Worm (Caenorhabditis elegans) whole organism, mixed stage, embryonic: Measurements from ENCODE around the gene del-6.

Source experiments
- blmp-1 ChIP-seq: fragments of 150-350 bp; optimal IDR thresholded peaks from 2 replicates; lab custom pipeline; 2014; ENCODE audit warnings: missing biosample characterization, missing genetic modification characterization
- ceh-39 ChIP-seq: fragments of 150-350 bp; optimal IDR thresholded peaks from 2 replicates; lab custom pipeline; 2014; ENCODE audit warnings: missing biosample characterization, missing genetic modification characterization
- ceh-43 ChIP-seq: fragments of 200-800 bp; sonication (Bioruptor generic); optimal IDR thresholded peaks from 2 replicates; lab custom pipeline; 2018; ENCODE audit warnings: mild to moderate bottlenecking, missing genetic modification characterization, moderate library complexity, missing compliant biosample characterization
- ceh-83 ChIP-seq: fragments of 200-800 bp; sonication (Bioruptor generic); optimal IDR thresholded peaks from 2 replicates; lab custom pipeline; 2018; ENCODE audit warnings: mild to moderate bottlenecking, missing genetic modification characterization, missing compliant biosample characterization
- cnd-1 ChIP-seq: fragments of 200-800 bp; sonication (Bioruptor generic); optimal IDR thresholded peaks from 2 replicates; lab custom pipeline; 2018; ENCODE audit warnings: mild to moderate bottlenecking, missing genetic modification characterization, missing compliant biosample characterization
- drap-1 ChIP-seq: fragments of 200-800 bp; sonication (Bioruptor generic); optimal IDR thresholded peaks from 3 replicates; lab custom pipeline; 2018; ENCODE audit warnings: mild to moderate bottlenecking, missing genetic modification characterization, missing compliant biosample characterization
- elt-3 ChIP-seq: fragments of 150-350 bp; optimal IDR thresholded peaks from 2 replicates; lab custom pipeline; 2014; ENCODE audit warnings: missing biosample characterization, missing genetic modification characterization
- flh-1 ChIP-seq: fragments of 200-800 bp; sonication (Bioruptor generic); optimal IDR thresholded peaks from 2 replicates; lab custom pipeline; 2018; ENCODE audit warnings: mild to moderate bottlenecking, missing genetic modification characterization, moderate library complexity, missing compliant biosample characterization
- ham-2 ChIP-seq: fragments of 200-800 bp; sonication (Bioruptor generic); optimal IDR thresholded peaks from 2 replicates; lab custom pipeline; 2018; ENCODE audit warnings: mild to moderate bottlenecking, missing genetic modification characterization, missing compliant biosample characterization
- hlh-1 ChIP-seq: fragments of 150-350 bp; optimal IDR thresholded peaks from 2 replicates; lab custom pipeline; 2014; ENCODE audit warnings: missing biosample characterization, missing genetic modification reagents, missing genetic modification characterization
- lin-13 ChIP-seq: fragments of 150-350 bp; optimal IDR thresholded peaks from 2 replicates; lab custom pipeline; 2014; ENCODE audit warnings: missing biosample characterization, missing genetic modification characterization
- lin-32 ChIP-seq: fragments of 200-800 bp; sonication (Bioruptor generic); optimal IDR thresholded peaks from 2 replicates; lab custom pipeline; 2018; ENCODE audit warnings: mild to moderate bottlenecking, missing genetic modification characterization, missing compliant biosample characterization
- lsy-2 ChIP-seq: fragments of 150-350 bp; optimal IDR thresholded peaks from 2 replicates; lab custom pipeline; 2014; ENCODE audit warnings: missing biosample characterization, missing genetic modification characterization
- mab-5 ChIP-seq: fragments of 150-350 bp; optimal IDR thresholded peaks from 2 replicates; lab custom pipeline; 2014; ENCODE audit warnings: missing biosample characterization, missing genetic modification characterization
- mep-1 ChIP-seq: fragments of 150-350 bp; optimal IDR thresholded peaks from 2 replicates; lab custom pipeline; 2017; ENCODE audit warnings: missing biosample characterization, missing genetic modification reagents, missing genetic modification characterization, inconsistent platforms
- mls-2 ChIP-seq: sonication (generic microtip); optimal IDR thresholded peaks from 2 replicates; lab custom pipeline; 2016; ENCODE audit warnings: mild to moderate bottlenecking, missing genetic modification characterization, moderate library complexity, missing compliant biosample characterization
- nhr-12 ChIP-seq: fragments of 150-350 bp; optimal IDR thresholded peaks from 2 replicates; lab custom pipeline; 2014; ENCODE audit warnings: missing biosample characterization, missing genetic modification characterization
- nhr-2 ChIP-seq: fragments of 150-350 bp; optimal IDR thresholded peaks from 2 replicates; lab custom pipeline; 2014; ENCODE audit warnings: missing biosample characterization, missing genetic modification characterization
- nhr-28 ChIP-seq: fragments of 150-350 bp; optimal IDR thresholded peaks from 2 replicates; lab custom pipeline; 2014; ENCODE audit warnings: missing biosample characterization, missing genetic modification characterization
- nhr-76 ChIP-seq: sonication (generic microtip); optimal IDR thresholded peaks from 2 replicates; lab custom pipeline; 2017; ENCODE audit warnings: missing biosample characterization, missing genetic modification characterization
- pha-4 ChIP-seq: fragments of 150-350 bp; optimal IDR thresholded peaks from 2 replicates; lab custom pipeline; 2018; ENCODE audit warnings: missing biosample characterization, missing genetic modification reagents, missing genetic modification characterization
- sem-2 ChIP-seq: fragments of 200-800 bp; sonication (Bioruptor generic); optimal IDR thresholded peaks from 2 replicates; lab custom pipeline; 2018; ENCODE audit warnings: mild to moderate bottlenecking, missing genetic modification characterization, missing compliant biosample characterization
- snpc-4 ChIP-seq: fragments of 150-350 bp; optimal IDR thresholded peaks from 2 replicates; lab custom pipeline; 2014; ENCODE audit warnings: missing biosample characterization, missing genetic modification characterization
- sptf-1 ChIP-seq: sonication (generic microtip); optimal IDR thresholded peaks from 2 replicates; lab custom pipeline; 2017; ENCODE audit warnings: mild to moderate bottlenecking, missing genetic modification characterization, moderate library complexity, missing compliant biosample characterization
- tbx-8 ChIP-seq: fragments of 200-800 bp; sonication (Bioruptor generic); optimal IDR thresholded peaks from 2 replicates; lab custom pipeline; 2018; ENCODE audit warnings: mild to moderate bottlenecking, missing genetic modification characterization, moderate library complexity, missing compliant biosample characterization
- unc-120 ChIP-seq: sonication (generic microtip); optimal IDR thresholded peaks from 2 replicates; lab custom pipeline; 2017; ENCODE audit warnings: missing genetic modification characterization, missing compliant biosample characterization; ENCODE audit not compliant: poor library complexity, severe bottlenecking
- unc-39 ChIP-seq: fragments of 150-350 bp; optimal IDR thresholded peaks from 2 replicates; lab custom pipeline; 2014; ENCODE audit warnings: missing biosample characterization, missing genetic modification characterization
- unc-62 ChIP-seq: fragments of 150-350 bp; optimal IDR thresholded peaks from 2 replicates; lab custom pipeline; 2014; ENCODE audit warnings: missing biosample characterization, missing genetic modification reagents, missing genetic modification characterization
- ztf-11 ChIP-seq: fragments of 150-350 bp; optimal IDR thresholded peaks from 2 replicates; lab custom pipeline; 2014; ENCODE audit warnings: missing biosample characterization, missing genetic modification characterization

The del-6 gene

DNA sequence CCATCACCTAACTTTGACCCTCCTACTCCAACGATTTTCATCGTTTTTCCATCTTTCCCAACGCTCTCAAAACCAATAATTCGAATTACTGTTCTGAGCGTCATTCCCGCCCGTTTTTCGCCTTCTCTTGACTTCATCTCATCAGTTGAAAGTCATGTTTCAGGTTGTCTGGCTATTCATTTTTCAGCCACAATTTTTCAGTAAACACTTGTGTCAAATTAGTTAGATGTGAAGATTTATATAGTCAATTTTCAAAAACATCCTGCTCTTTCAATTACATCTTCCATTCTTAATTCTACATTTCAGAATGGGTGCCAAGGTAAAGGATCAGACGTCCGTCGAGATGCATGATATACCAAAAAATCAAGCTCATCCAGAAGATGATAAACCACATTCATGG, at the start of gene del-6:
Gene del-6, plus strand, starts transcription at position 301 of the 400 bp plus-strand sequence.
- TF ChIP-seq drap-1, result no peak
- no peak for TF ChIP-seq unc-120 (tag; lab: Kevin White, UChicago)
- no peak for TF ChIP-seq ceh-83
- TF ChIP-seq mls-2, result no peak
- no peak for TF ChIP-seq nhr-28 (tag; lab: Kevin White, UChicago)
- no peak for TF ChIP-seq lsy-2 (tag; lab: Kevin White, UChicago)
- no peak for TF ChIP-seq mep-1 (tag; lab: Kevin White, UChicago)
- no peak for TF ChIP-seq pha-4 (tag; lab: Kevin White, UChicago)
- TF ChIP-seq nhr-12, result no peak
- no peak for TF ChIP-seq lin-13
- no peak for TF ChIP-seq mab-5 (tag; lab: Kevin White, UChicago)
- no peak for TF ChIP-seq tbx-8 (GFP tag; lab: Kevin White, UChicago)
- TF ChIP-seq ztf-11, result no peak
- no peak for TF ChIP-seq lin-32
- no peak for TF ChIP-seq snpc-4
- TF ChIP-seq ham-2 (GFP tag; lab: Kevin White, UChicago), result no peak
- no peak for TF ChIP-seq unc-39
- TF ChIP-seq flh-1 (GFP tag; lab: Kevin White, UChicago), result no peak

- TF ChIP-seq lsy-2 (tag; lab: Kevin White, UChicago) (peak; percentile 25), mep-1 (tag; lab: Kevin White, UChicago) (peak; percentile 2), unc-120 (tag; lab: Kevin White, UChicago) (peak; percentile 46), unc-62 (no peak), elt-3 (tag; lab: Kevin White, UChicago) (no peak)
- TF ChIP-seq, all 35 proteins: peak for 3
Observed at ce11 chrV:10525902-10526301, 46.8 kb upstream of the del-6 start, which contains the start of the genes C35A5.8 and hda-11. TSS of gene C35A5.8 (minus strand) at chrV:10525908. TSS of gene hda-11 (plus strand) at chrV:10526184.

- no peak for TF ChIP-seq blmp-1 (tag; lab: Kevin White, UChicago)
- TF ChIP-seq sem-2 (GFP tag; lab: Kevin White, UChicago), result no peak
- TF ChIP-seq mls-2, result no peak
- TF ChIP-seq unc-62, result no peak
- no peak for TF ChIP-seq cnd-1 (tag; lab: Kevin White, UChicago)
- no peak for TF ChIP-seq lin-32
- TF ChIP-seq sptf-1 (tag; lab: Kevin White, UChicago), result no peak
- no peak for TF ChIP-seq ztf-11
- TF ChIP-seq nhr-12, result no peak
- no peak for TF ChIP-seq unc-39
Observed at ce11 chrV:10528500-10528899, 44.2 kb upstream of the del-6 start, which contains the start of gene F25D1.3. TSS of gene F25D1.3 (plus strand) at chrV:10528724.

- TF ChIP-seq nhr-28 (tag; lab: Kevin White, UChicago) (no peak), tbx-8 (GFP tag; lab: Kevin White, UChicago) (no peak), drap-1 (no peak), nhr-76 (no peak), sptf-1 (tag; lab: Kevin White, UChicago) (no peak), lin-13 (no peak), ceh-39 (tag; lab: Kevin White, UChicago) (no peak), flh-1 (GFP tag; lab: Kevin White, UChicago) (no peak), ztf-11 (no peak), unc-39 (no peak), elt-3 (tag; lab: Kevin White, UChicago) (no peak)
Observed at ce11 chrV:10529600-10529999, 43.1 kb upstream of the del-6 start.

DNA sequence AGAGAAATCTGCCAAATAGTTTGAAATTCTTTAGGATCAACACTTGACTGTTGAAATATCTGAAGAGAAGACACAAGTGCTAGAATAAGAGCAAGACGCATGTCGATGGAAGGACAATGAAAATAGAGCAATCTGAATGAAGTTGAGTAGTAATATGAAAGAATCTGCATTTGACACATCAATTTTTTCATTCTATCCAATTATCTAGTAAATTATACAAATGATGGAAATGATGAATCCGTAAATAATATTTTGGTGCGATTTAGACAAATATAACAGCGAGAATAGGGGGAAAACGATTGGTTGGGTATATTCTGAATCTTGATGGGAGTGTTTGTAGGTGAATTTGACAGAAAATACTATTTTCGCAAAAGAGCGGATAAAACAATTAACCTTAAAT, 40.0 kb upstream of the del-6 start, which contains the start of gene txt-10:
Gene txt-10, minus strand, starts transcription at position 101 of the 400 bp plus-strand sequence.
- TF ChIP-seq ceh-43 (GFP tag; lab: Kevin White, UChicago) (no peak), lin-32 (no peak), hlh-1 (no peak), snpc-4 (no peak), lsy-2 (tag; lab: Kevin White, UChicago) (no peak), blmp-1 (tag; lab: Kevin White, UChicago) (no peak), elt-3 (tag; lab: Kevin White, UChicago) (no peak), ztf-11 (no peak), cnd-1 (tag; lab: Kevin White, UChicago) (no peak), mab-5 (tag; lab: Kevin White, UChicago) (no peak), ham-2 (GFP tag; lab: Kevin White, UChicago) (no peak), drap-1 (no peak), nhr-76 (no peak), lin-13 (no peak), nhr-2 (tag; lab: Kevin White, UChicago) (no peak), unc-120 (tag; lab: Kevin White, UChicago) (no peak), nhr-12 (no peak), tbx-8 (GFP tag; lab: Kevin White, UChicago) (no peak), pha-4 (tag; lab: Kevin White, UChicago) (no peak)
